Worm (Caenorhabditis elegans) whole organism, L4 larva: Measurements from ENCODE around the gene otpl-2.
"Not testable (repeated sequence)": the region's sequence is repeated elsewhere in the genome, so short reads cannot be mapped to it uniquely, and the experiment has no call there.

Experiments used
- daf-12 ChIP-seq: fragments of 150-350 bp; optimal IDR thresholded peaks from 2 replicates; lab custom pipeline; 2014; ENCODE audit warnings: missing biosample characterization, missing genetic modification reagents, missing genetic modification characterization
- dmd-8 ChIP-seq: fragments of 200-800 bp; sonication (Bioruptor generic); IDR thresholded peaks from 2 replicates; pipeline ENCODE4 v1.3.6; 2022; ENCODE audit warnings: missing genetic modification characterization, missing compliant biosample characterization
- jun-1 ChIP-seq: fragments of 150-350 bp; optimal IDR thresholded peaks from 2 replicates; lab custom pipeline; 2014; ENCODE audit warnings: missing biosample characterization, missing genetic modification reagents, missing genetic modification characterization
- mdl-1 ChIP-seq, 2 experiments: fragments of 150-350 bp in 1 of 2; sonication (generic microtip) in 1 of 2; optimal IDR thresholded peaks; 2 replicates each; lab custom pipeline; 2014 to 2017; ENCODE audit warnings: missing biosample characterization in 2 of 2, missing genetic modification characterization in 2 of 2
- mep-1 ChIP-seq: fragments of 150-350 bp; sonication (generic microtip); optimal IDR thresholded peaks from 3 replicates; lab custom pipeline; 2014; ENCODE audit warnings: missing biosample characterization, missing genetic modification characterization
- nhr-11 ChIP-seq: fragments of 150-350 bp; optimal IDR thresholded peaks from 2 replicates; lab custom pipeline; 2014; ENCODE audit warnings: missing biosample characterization, missing genetic modification characterization
- nhr-28 ChIP-seq: fragments of 150-350 bp; optimal IDR thresholded peaks from 2 replicates; lab custom pipeline; 2014; ENCODE audit warnings: missing biosample characterization, missing genetic modification characterization
- skn-1 ChIP-seq: fragments of 150-350 bp; optimal IDR thresholded peaks from 2 replicates; lab custom pipeline; 2014; ENCODE audit warnings: missing biosample characterization, missing genetic modification characterization

DNA sequence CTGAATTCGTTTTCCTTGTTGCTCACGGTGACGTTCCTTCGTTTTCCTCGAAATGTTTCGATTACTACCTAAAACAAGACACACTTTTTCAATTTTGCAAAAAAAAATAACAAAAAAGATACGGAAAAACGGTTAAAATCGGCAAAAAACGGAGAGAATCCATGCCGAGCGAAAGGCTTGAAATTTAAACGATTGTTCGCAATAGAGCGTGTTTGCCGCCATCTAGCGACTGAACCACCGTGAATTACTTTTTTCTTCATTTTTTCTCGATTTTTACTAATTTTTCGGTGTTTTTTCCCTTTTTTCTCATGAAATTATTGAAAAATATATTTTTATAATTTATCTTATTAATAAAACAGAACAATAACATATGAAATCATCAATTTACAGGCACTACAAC lies 7.4 kb upstream of the otpl-2 start:
- not testable (repeated sequence) for TF ChIP-seq mdl-1 (tag; optimal IDR thresholded peaks at IDR 0.05; lab: Kevin White, UChicago); daf-12; skn-1 (tag; lab: Kevin White, UChicago); mep-1 (tag; lab: Kevin White, UChicago); jun-1 (tag; lab: Kevin White, UChicago); nhr-28 (tag; lab: Kevin White, UChicago); nhr-11 (tag; lab: Kevin White, UChicago); dmd-8
